Worm (Caenorhabditis elegans) whole organism, L2 larva: ENCODE measurements around the gene M57.2.

Experiments used
- ama-1 ChIP-seq: fragments of 150-350 bp; optimal IDR thresholded peaks from 2 replicates; lab custom pipeline; 2018; ENCODE audit warnings: inconsistent platforms
- elt-3 ChIP-seq: sonication (generic microtip); optimal IDR thresholded peaks from 2 replicates; lab custom pipeline; 2017; ENCODE audit warnings: missing biosample characterization, missing genetic modification characterization
- lin-13 ChIP-seq: fragments of 150-350 bp; optimal IDR thresholded peaks from 2 replicates; lab custom pipeline; 2014; ENCODE audit warnings: missing biosample characterization, missing genetic modification reagents, missing genetic modification characterization
- sma-3 ChIP-seq: sonication (generic microtip); optimal IDR thresholded peaks from 2 replicates; lab custom pipeline; 2016; ENCODE audit warnings: missing genetic modification reagents, missing genetic modification characterization, missing compliant biosample characterization
- unc-39 ChIP-seq: fragments of 150-350 bp; optimal IDR thresholded peaks from 2 replicates; lab custom pipeline; 2014; ENCODE audit warnings: missing biosample characterization, missing genetic modification characterization
- unc-55 ChIP-seq: fragments of 150-350 bp; sonication (generic microtip); optimal IDR thresholded peaks from 3 replicates; lab custom pipeline; 2014; ENCODE audit warnings: missing biosample characterization, missing genetic modification reagents, missing genetic modification characterization
- ztf-4 ChIP-seq: fragments of 150-350 bp; optimal IDR thresholded peaks from 2 replicates; lab custom pipeline; 2014; ENCODE audit warnings: missing biosample characterization, missing genetic modification characterization

ce11 chrIV:3578667-3579066, 51.5 kb downstream of the M57.2 start:
- TF ChIP-seq sma-3 (GFP tag; lab: Kevin White, UChicago) (no peak), ztf-4 (no peak), lin-13 (GFP tag; lab: Kevin White, UChicago) (no peak), unc-39 (tag; lab: Kevin White, UChicago) (no peak), ama-1 (no peak), elt-3 (no peak), unc-55 (GFP tag; lab: Kevin White, UChicago) (no peak)
